Fruit fly (Drosophila melanogaster) whole organism, prepupa: ENCODE data around the gene Ptp10D.
A peak's percentile ranks its signal among the peaks of the same experiment; 100 is the strongest.

Experiments used
- CG10631 ChIP-seq: fragments of 200-800 bp; sonication (Bioruptor generic); optimal IDR thresholded peaks from 2 replicates; lab custom pipeline; 2016; ENCODE audit warnings: missing biosample characterization, missing genetic modification characterization
- CG10669 ChIP-seq: fragments of 200-800 bp; sonication (Bioruptor generic); optimal IDR thresholded peaks from 3 replicates; lab custom pipeline; 2018; ENCODE audit warnings: missing biosample characterization, mild to moderate bottlenecking, missing genetic modification characterization, moderate library complexity
- CG11294 ChIP-seq: fragments of 200-800 bp; sonication (Bioruptor generic); IDR thresholded peaks from 2 replicates; pipeline ENCODE4 v1.3.6; 2022; ENCODE audit warnings: missing biosample characterization, missing genetic modification characterization
- CG15336 ChIP-seq: fragments of 200-800 bp; sonication (Bioruptor generic); IDR thresholded peaks from 2 replicates; pipeline ENCODE4 v1.3.6; 2022; ENCODE audit warnings: missing biosample characterization, missing genetic modification characterization
- CG1621 ChIP-seq: fragments of 200-800 bp; sonication (Bioruptor generic); optimal IDR thresholded peaks from 3 replicates; lab custom pipeline; 2018; ENCODE audit warnings: missing biosample characterization, mild to moderate bottlenecking, missing genetic modification characterization
- CG16779 ChIP-seq: fragments of 200-800 bp; sonication (Bioruptor generic); optimal IDR thresholded peaks from 3 replicates; lab custom pipeline; 2017; ENCODE audit warnings: missing biosample characterization, mild to moderate bottlenecking, missing genetic modification characterization
- CG3032 ChIP-seq: fragments of 200-800 bp; optimal IDR thresholded peaks from 2 replicates; lab custom pipeline; 2019; ENCODE audit warnings: missing biosample characterization, mild to moderate bottlenecking, missing genetic modification characterization, moderate library complexity
- CG32006 ChIP-seq: fragments of 200-800 bp; sonication (Bioruptor generic); optimal IDR thresholded peaks from 3 replicates; lab custom pipeline; 2017; ENCODE audit warnings: missing biosample characterization, mild to moderate bottlenecking, missing genetic modification characterization
- CG34406 ChIP-seq: fragments of 200-800 bp; sonication (Bioruptor generic); optimal IDR thresholded peaks from 3 replicates; lab custom pipeline; 2016; ENCODE audit warnings: missing biosample characterization, missing genetic modification characterization
- CG3919 ChIP-seq: fragments of 200-800 bp; sonication (Bioruptor generic); optimal IDR thresholded peaks from 3 replicates; lab custom pipeline; 2016; ENCODE audit warnings: missing biosample characterization, missing genetic modification characterization
- CG4318 ChIP-seq: fragments of 200-800 bp; sonication (Bioruptor generic); optimal IDR thresholded peaks from 3 replicates; lab custom pipeline; 2017; ENCODE audit warnings: missing biosample characterization, mild to moderate bottlenecking, missing genetic modification characterization
- CG6163 ChIP-seq: fragments of 200-800 bp; sonication (Bioruptor generic); IDR thresholded peaks from 3 replicates; pipeline ENCODE4 v1.3.6; 2022; ENCODE audit warnings: missing biosample characterization, missing genetic modification characterization
- CG6276 ChIP-seq: fragments of 200-800 bp; sonication (Bioruptor generic); optimal IDR thresholded peaks from 2 replicates; lab custom pipeline; 2017; ENCODE audit warnings: missing biosample characterization, mild to moderate bottlenecking, missing genetic modification characterization
- CG6808 ChIP-seq: fragments of 200-800 bp; sonication (Bioruptor generic); optimal IDR thresholded peaks from 3 replicates; lab custom pipeline; 2017; ENCODE audit warnings: missing biosample characterization, missing genetic modification characterization, mild to moderate bottlenecking, moderate library complexity, missing genetic modification reagents
- CG6854 ChIP-seq: fragments of 200-800 bp; sonication (Bioruptor generic); optimal IDR thresholded peaks from 2 replicates; lab custom pipeline; 2017; ENCODE audit warnings: missing biosample characterization, mild to moderate bottlenecking, missing genetic modification characterization
- CG7368 ChIP-seq: fragments of 200-800 bp; sonication (Bioruptor generic); optimal IDR thresholded peaks from 3 replicates; lab custom pipeline; 2016; ENCODE audit warnings: missing biosample characterization, missing genetic modification characterization
- CG8119 ChIP-seq: fragments of 200-800 bp; sonication (Bioruptor generic); IDR thresholded peaks from 3 replicates; pipeline ENCODE4 v1.3.6; 2022; ENCODE audit warnings: missing biosample characterization, missing genetic modification characterization
- CG8632 ChIP-seq: fragments of 200-800 bp; sonication (Bioruptor generic); optimal IDR thresholded peaks from 3 replicates; lab custom pipeline; 2016; ENCODE audit warnings: missing biosample characterization, missing genetic modification characterization
- CG9139 ChIP-seq: fragments of 200-800 bp; sonication (Bioruptor generic); optimal IDR thresholded peaks from 3 replicates; lab custom pipeline; 2017; ENCODE audit warnings: missing biosample characterization, mild to moderate bottlenecking, missing genetic modification characterization
- Eip78C ChIP-seq: fragments of 200-800 bp; sonication (Bioruptor generic); peaks from one replicate; lab custom pipeline; 2016; ENCODE audit warnings: missing biosample characterization, missing genetic modification characterization
- Eip93F ChIP-seq: fragments of 200-800 bp; sonication (Bioruptor generic); optimal IDR thresholded peaks from 2 replicates; lab custom pipeline; 2016; ENCODE audit warnings: missing biosample characterization, mild to moderate bottlenecking, missing genetic modification characterization
- Ets96B ChIP-seq: fragments of 200-800 bp; optimal IDR thresholded peaks from 2 replicates; lab custom pipeline; 2019; ENCODE audit warnings: missing biosample characterization, mild to moderate bottlenecking, missing genetic modification characterization, moderate library complexity
- Gug ChIP-seq: fragments of 200-800 bp; sonication (Bioruptor generic); IDR thresholded peaks from 2 replicates; pipeline ENCODE4 v1.3.6; 2022; ENCODE audit warnings: missing biosample characterization, missing genetic modification characterization
- Hr4 ChIP-seq: fragments of 200-800 bp; sonication (Bioruptor generic); optimal IDR thresholded peaks from 3 replicates; lab custom pipeline; 2016; ENCODE audit warnings: missing biosample characterization, missing genetic modification characterization
- Met ChIP-seq: fragments of 200-800 bp; sonication (Bioruptor generic); optimal IDR thresholded peaks from 3 replicates; lab custom pipeline; 2016; ENCODE audit warnings: missing biosample characterization, missing genetic modification characterization
- OdsH ChIP-seq: fragments of 200-800 bp; sonication (Bioruptor generic); optimal IDR thresholded peaks from 3 replicates; lab custom pipeline; 2016; ENCODE audit warnings: missing biosample characterization, missing genetic modification characterization
- Smox ChIP-seq: fragments of 200-800 bp; sonication (Bioruptor generic); optimal IDR thresholded peaks from 3 replicates; lab custom pipeline; 2016; ENCODE audit warnings: missing biosample characterization, missing genetic modification characterization
- Sox102F ChIP-seq: fragments of 200-800 bp; sonication (Bioruptor generic); optimal IDR thresholded peaks from 2 replicates; lab custom pipeline; 2016; ENCODE audit warnings: missing biosample characterization, mild to moderate bottlenecking, missing genetic modification characterization
- Sox14 ChIP-seq: fragments of 200-800 bp; sonication (Bioruptor generic); optimal IDR thresholded peaks from 3 replicates; lab custom pipeline; 2016; ENCODE audit warnings: missing biosample characterization, missing genetic modification characterization
- achi ChIP-seq: fragments of 200-800 bp; sonication (Bioruptor generic); optimal IDR thresholded peaks from 3 replicates; lab custom pipeline; 2016; ENCODE audit warnings: missing biosample characterization, missing genetic modification characterization
- dac ChIP-seq: fragments of 200-800 bp; sonication (Bioruptor generic); optimal IDR thresholded peaks from 2 replicates; lab custom pipeline; 2017; ENCODE audit warnings: missing biosample characterization, mild to moderate bottlenecking, missing genetic modification characterization
- dsx ChIP-seq: fragments of 200-800 bp; optimal IDR thresholded peaks from 3 replicates; lab custom pipeline; 2019; ENCODE audit warnings: missing biosample characterization, mild to moderate bottlenecking, missing genetic modification characterization, moderate library complexity; ENCODE audit not compliant: poor library complexity, severe bottlenecking
- eg ChIP-seq: fragments of 200-800 bp; sonication (Bioruptor generic); IDR thresholded peaks from 3 replicates; pipeline ENCODE4 v1.3.6; 2022; ENCODE audit warnings: missing biosample characterization, missing genetic modification characterization
- esn ChIP-seq: fragments of 200-800 bp; sonication (Bioruptor generic); optimal IDR thresholded peaks from 2 replicates; lab custom pipeline; 2016; ENCODE audit warnings: missing biosample characterization, mild to moderate bottlenecking, missing genetic modification characterization, moderate library complexity
- fd59A ChIP-seq: fragments of 200-800 bp; sonication (Bioruptor generic); optimal IDR thresholded peaks from 2 replicates; lab custom pipeline; 2017; ENCODE audit warnings: missing biosample characterization, mild to moderate bottlenecking, missing genetic modification characterization, missing genetic modification reagents
- net ChIP-seq: fragments of 200-800 bp; sonication (Bioruptor generic); optimal IDR thresholded peaks from 3 replicates; lab custom pipeline; 2016; ENCODE audit warnings: missing biosample characterization, missing genetic modification characterization
- pdm3 ChIP-seq: fragments of 200-800 bp; sonication (Bioruptor generic); optimal IDR thresholded peaks from 3 replicates; lab custom pipeline; 2016; ENCODE audit warnings: missing biosample characterization, missing genetic modification characterization
- spab ChIP-seq: fragments of 200-800 bp; sonication (Bioruptor generic); optimal IDR thresholded peaks from 2 replicates; lab custom pipeline; 2017; ENCODE audit warnings: missing biosample characterization, mild to moderate bottlenecking, missing genetic modification characterization, missing genetic modification reagents
- ss ChIP-seq, 2 experiments: fragments of 200-800 bp; sonication (Bioruptor generic); optimal IDR thresholded peaks; 2 replicates in 1 of 2; 3 replicates in 1 of 2; lab custom pipeline; 2017 to 2018; ENCODE audit warnings: mild to moderate bottlenecking in 2 of 2, missing biosample characterization in 2 of 2, missing genetic modification characterization in 2 of 2, moderate library complexity in 1 of 2
- svp ChIP-seq: fragments of 200-800 bp; sonication (Bioruptor generic); peaks from one replicate; lab custom pipeline; 2016; ENCODE audit warnings: missing biosample characterization, missing genetic modification characterization

Ptp10D gene

dm6 chrX:11709799-11710720, 88.2 kb downstream of the Ptp10D start, which contains the start of gene FucT6:
FucT6 (minus strand) TSS chrX:11709951.
- TF ChIP-seq CG1621 (tag; lab: Kevin White, UChicago) = peak; percentile 0
- peak; percentile 66 for TF ChIP-seq CG6276 (GFP tag; lab: Kevin White, UChicago)
- TF ChIP-seq CG6163 (GFP tag; lab: Robert Waterston, UW) = peak; percentile 78
- TF ChIP-seq CG8632 (GFP tag; lab: Kevin White, UChicago) = no peak
- TF ChIP-seq OdsH = no peak
- TF ChIP-seq CG9139 (GFP tag; lab: Kevin White, UChicago) = no peak
- peak; percentile 21 for TF ChIP-seq Sox102F
- TF ChIP-seq Hr4 = no peak
- peak; percentile 72 for TF ChIP-seq CG15336
- TF ChIP-seq Smox = no peak
- TF ChIP-seq Ets96B (tag; lab: Kevin White, UChicago) = peak; percentile 16
- TF ChIP-seq Met (GFP tag; lab: Kevin White, UChicago) = no peak
- peak; percentile 20 for TF ChIP-seq dsx (GFP tag; lab: Kevin White, UChicago)
- TF ChIP-seq esn (GFP tag; lab: Kevin White, UChicago) = peak; percentile 6
- TF ChIP-seq CG10631 (GFP tag; lab: Kevin White, UChicago) = no peak
- no peak for TF ChIP-seq CG11294 (GFP tag; lab: Robert Waterston, UW)
- TF ChIP-seq spab = no peak
- TF ChIP-seq pdm3 (GFP tag; lab: Kevin White, UChicago) = no peak
- TF ChIP-seq net = peak; percentile 21
- TF ChIP-seq CG6808 (GFP tag; lab: Kevin White, UChicago) = no peak
- TF ChIP-seq ss (GFP tag; optimal IDR thresholded peaks at IDR 0.05; lab: Kevin White, UChicago) = peak; percentile 47 to 54
- no peak for TF ChIP-seq Sox14
- TF ChIP-seq Eip93F (GFP tag; lab: Kevin White, UChicago) = peak; percentile 19
- TF ChIP-seq fd59A (GFP tag; lab: Kevin White, UChicago) = no peak
- no peak for TF ChIP-seq CG4318 (GFP tag; lab: Kevin White, UChicago)
- no peak for TF ChIP-seq CG6854 (GFP tag; lab: Kevin White, UChicago)
- TF ChIP-seq eg (GFP tag; lab: Robert Waterston, UW) = peak; percentile 76; the same call in 2 of the 3 replicates
- peak; percentile 77 for TF ChIP-seq Eip78C
- TF ChIP-seq CG34406 = peak; percentile 18
- peak; percentile 61; the same call in 2 of the 3 replicates for TF ChIP-seq CG8119 (GFP tag; lab: Robert Waterston, UW)
- TF ChIP-seq CG3919 (GFP tag; lab: Kevin White, UChicago) = peak; percentile 17
- TF ChIP-seq CG32006 (GFP tag; lab: Kevin White, UChicago) = no peak
- TF ChIP-seq Gug (GFP tag; lab: Robert Waterston, UW) = 0 out of 2 replicates have a peak, but pooled peaks have one; percentile 8
- TF ChIP-seq dac (GFP tag; lab: Kevin White, UChicago) = no peak
- TF ChIP-seq CG7368 (GFP tag; lab: Kevin White, UChicago) = no peak
- peak; percentile 38 for TF ChIP-seq CG16779 (tag; lab: Kevin White, UChicago)
- peak; percentile 7 for TF ChIP-seq achi
- peak; percentile 61 for TF ChIP-seq svp (GFP tag; lab: Kevin White, UChicago)
- no peak for TF ChIP-seq CG3032 (tag; lab: Kevin White, UChicago)
- no peak for TF ChIP-seq CG10669 (GFP tag; lab: Kevin White, UChicago)
